Fruit fly (Drosophila melanogaster): Measurements from ENCODE around the gene CG43321.

The CG43321 gene

DNA sequence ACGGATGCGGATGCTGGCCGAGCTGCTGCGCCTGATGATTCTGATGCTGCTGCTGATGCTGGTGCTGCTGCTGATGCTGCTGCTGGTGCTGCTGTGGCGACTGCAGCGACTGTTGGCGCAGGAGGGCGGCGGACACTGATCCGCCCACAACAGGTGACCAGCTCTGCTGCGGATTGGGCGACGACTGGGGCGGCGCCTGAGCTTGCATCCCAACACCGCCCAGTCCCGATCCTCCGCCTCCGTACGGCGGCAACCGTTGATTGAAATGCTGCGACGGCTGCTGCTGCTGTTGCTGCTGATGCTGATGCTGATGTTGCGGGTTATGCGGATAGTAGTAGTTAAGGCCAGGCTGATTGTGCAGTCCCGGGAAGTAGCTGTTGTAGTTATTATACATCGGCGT lies 13.2 kb downstream of the CG43321 start:
- TF ChIP-seq topi (GFP tag; optimal IDR thresholded peaks at IDR 0.05) (no peak), CG10669 (GFP tag; optimal IDR thresholded peaks at IDR 0.05) (no peak), fd85E (GFP tag; optimal IDR thresholded peaks at IDR 0.05) (no peak), spab (GFP tag; optimal IDR thresholded peaks at IDR 0.05) (no peak), vri (GFP tag; optimal IDR thresholded peaks at IDR 0.05) (no peak), CG6276 (GFP tag; optimal IDR thresholded peaks at IDR 0.05) (no peak), esn (GFP tag; optimal IDR thresholded peaks at IDR 0.05) (no peak), Sox102F (GFP tag; optimal IDR thresholded peaks at IDR 0.05) (no peak), Eip75B (GFP tag; optimal IDR thresholded peaks at IDR 0.05) (no peak), CG8319 (GFP tag; optimal IDR thresholded peaks at IDR 0.05) (no peak), CG7368 (GFP tag; optimal IDR thresholded peaks at IDR 0.05) (no peak), CG11294 (GFP tag; IDR thresholded peaks at IDR 0.05) (no peak)

DNA sequence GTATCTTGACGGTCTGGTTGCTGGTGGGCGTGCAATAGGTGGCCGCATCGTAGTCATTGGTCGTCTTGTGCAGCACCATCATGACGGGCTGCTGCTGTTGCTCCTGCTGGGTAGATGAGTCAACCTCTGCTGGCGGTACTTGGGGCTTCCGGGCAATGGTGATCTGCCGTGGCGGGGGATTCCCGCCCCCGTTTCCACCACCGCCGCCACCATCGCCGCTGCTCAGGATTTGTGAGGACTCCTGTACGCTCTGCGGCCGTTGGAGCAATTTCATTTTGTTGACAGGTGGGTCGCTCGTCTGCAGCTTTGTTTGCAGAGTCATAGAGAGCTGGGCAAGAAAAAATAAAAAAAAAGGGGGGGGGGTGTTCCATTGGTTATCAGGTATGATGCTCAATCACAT lies 14.2 kb downstream of the CG43321 start:
- TF ChIP-seq acj6 (GFP tag; optimal IDR thresholded peaks at IDR 0.05) (no peak), CG34406 (GFP tag; optimal IDR thresholded peaks at IDR 0.05) (no peak), achi (GFP tag; optimal IDR thresholded peaks at IDR 0.05) (no peak), Smox (GFP tag; optimal IDR thresholded peaks at IDR 0.05) (no peak), CG16779 (tag; optimal IDR thresholded peaks at IDR 0.05) (no peak), salr (GFP tag; optimal IDR thresholded peaks at IDR 0.05) (no peak), cyc (GFP tag; optimal IDR thresholded peaks at IDR 0.05) (no peak), Eip78C (GFP tag) (no peak), spab (GFP tag; optimal IDR thresholded peaks at IDR 0.05) (no peak), CG8119 (GFP tag; IDR thresholded peaks at IDR 0.05) (no peak)

DNA sequence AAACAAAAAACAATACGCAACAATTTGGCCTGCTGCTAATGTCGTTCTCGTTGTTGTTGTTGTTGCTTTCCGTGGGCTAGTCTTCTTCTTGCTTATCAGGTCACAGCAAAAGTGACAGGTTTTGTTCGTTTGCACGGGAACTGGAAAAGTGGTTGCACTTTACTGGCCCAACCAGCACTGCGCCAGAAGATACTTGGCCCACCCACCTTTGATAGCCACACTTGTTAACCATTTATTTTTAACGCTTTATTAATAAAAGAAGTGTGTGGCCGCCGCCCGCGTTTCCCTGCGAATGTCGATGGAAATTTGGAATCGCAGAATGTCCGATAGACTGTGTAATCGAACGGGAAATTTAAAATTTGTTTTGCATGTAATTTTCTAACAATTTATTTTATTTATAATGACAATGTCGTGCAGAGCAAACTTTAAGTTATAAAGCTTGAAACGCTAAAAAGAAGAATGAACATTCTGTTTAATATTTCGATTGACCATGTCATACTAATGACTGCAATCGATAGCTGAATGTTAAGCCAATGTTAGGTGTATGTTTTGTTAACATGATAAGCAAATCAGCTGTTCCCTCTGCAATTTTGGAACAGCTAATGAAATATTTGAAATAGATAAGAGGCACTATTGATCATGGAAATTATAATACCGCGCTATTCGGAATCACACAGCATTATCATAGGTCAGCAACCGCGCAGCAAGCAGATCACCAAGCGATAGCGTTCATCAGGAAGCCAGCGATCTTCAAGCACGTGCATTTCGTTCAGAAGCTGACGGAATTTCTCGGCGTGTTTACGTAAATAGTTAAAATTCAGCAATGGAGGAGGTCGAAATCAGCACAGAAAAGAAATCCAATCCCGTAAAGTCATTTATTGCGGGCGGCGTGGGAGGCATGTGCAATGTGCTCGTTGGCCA lies 15.2 kb downstream of the CG43321 start, which contains the start of the genes CG31908 and MME1:
Gene CG31908, minus strand, starts transcription at position 402 of the 921 bp plus-strand sequence.
Gene MME1, plus strand, starts transcription at position 539 of the 921 bp plus-strand sequence.
- TF ChIP-seq CG10631 (GFP tag; optimal IDR thresholded peaks at IDR 0.05) (peak; percentile 29), CG6854 (GFP tag; optimal IDR thresholded peaks at IDR 0.05) (no peak), cyc (GFP tag; optimal IDR thresholded peaks at IDR 0.05) (peak; percentile 25), Smox (GFP tag; optimal IDR thresholded peaks at IDR 0.05) (peak; percentile 24), Eip75B (GFP tag; optimal IDR thresholded peaks at IDR 0.05) (peak; percentile 47), Hr39 (GFP tag; optimal IDR thresholded peaks at IDR 0.05) (peak; percentile 44), CG6792 (GFP tag; optimal IDR thresholded peaks at IDR 0.05) (peak; percentile 14), Met (GFP tag; optimal IDR thresholded peaks at IDR 0.05) (peak; percentile 58), achi (GFP tag; optimal IDR thresholded peaks at IDR 0.05) (peak; percentile 80), CG3919 (GFP tag; optimal IDR thresholded peaks at IDR 0.05) (peak; percentile 29), CG34406 (GFP tag; optimal IDR thresholded peaks at IDR 0.05) (peak; percentile 12), CG31627 (GFP tag; optimal IDR thresholded peaks at IDR 0.05) (peak; percentile 36), Sox14 (GFP tag; optimal IDR thresholded peaks at IDR 0.05) (peak; percentile 52), CG9139 (GFP tag; optimal IDR thresholded peaks at IDR 0.05) (no peak), CG8319 (GFP tag; optimal IDR thresholded peaks at IDR 0.05) (peak; percentile 10), topi (GFP tag; optimal IDR thresholded peaks at IDR 0.05) (peak; percentile 43), Hr4 (GFP tag; optimal IDR thresholded peaks at IDR 0.05) (peak; percentile 37), net (GFP tag; optimal IDR thresholded peaks at IDR 0.05) (no peak), CG3032 (tag; optimal IDR thresholded peaks at IDR 0.05) (peak; percentile 5), Eip78C (GFP tag) (peak; percentile 73), Gug (GFP tag; IDR thresholded peaks at IDR 0.05) (no peak), svp (GFP tag) (peak; percentile 81), CG8632 (GFP tag; optimal IDR thresholded peaks at IDR 0.05) (peak; percentile 1), OdsH (GFP tag; optimal IDR thresholded peaks at IDR 0.05) (peak; percentile 27), Eip93F (GFP tag; optimal IDR thresholded peaks at IDR 0.05) (no peak), Hr38 (GFP tag; optimal IDR thresholded peaks at IDR 0.05) (no peak), vri (GFP tag; optimal IDR thresholded peaks at IDR 0.05) (peak; percentile 27), fd85E (GFP tag; optimal IDR thresholded peaks at IDR 0.05) (no peak), esn (GFP tag; optimal IDR thresholded peaks at IDR 0.05) (peak; percentile 68), lz (GFP tag; optimal IDR thresholded peaks at IDR 0.05) (peak; percentile 38), fkh (GFP tag; optimal IDR thresholded peaks at IDR 0.05) (no peak), pdm3 (GFP tag; optimal IDR thresholded peaks at IDR 0.05) (peak; percentile 28)
